Worm (Caenorhabditis elegans) whole organism, mixed stage, embryonic: ENCODE results near the gene memi-1.

Experiments
- drap-1 ChIP-seq: fragments of 200-800 bp; sonication (Bioruptor generic); optimal IDR thresholded peaks from 3 replicates; lab custom pipeline; 2018; ENCODE audit warnings: mild to moderate bottlenecking, missing genetic modification characterization, missing compliant biosample characterization
- elt-1 ChIP-seq: sonication (generic microtip); optimal IDR thresholded peaks from 2 replicates; lab custom pipeline; 2017; ENCODE audit warnings: missing genetic modification characterization, mild to moderate bottlenecking, missing compliant biosample characterization, antibody characterized with exemption, moderate library complexity, borderline replicate concordance; ENCODE audit not compliant: insufficient read depth
- elt-3 ChIP-seq: fragments of 150-350 bp; optimal IDR thresholded peaks from 2 replicates; lab custom pipeline; 2014; ENCODE audit warnings: missing biosample characterization, missing genetic modification characterization
- nhr-12 ChIP-seq: fragments of 150-350 bp; optimal IDR thresholded peaks from 2 replicates; lab custom pipeline; 2014; ENCODE audit warnings: missing biosample characterization, missing genetic modification characterization
- nhr-28 ChIP-seq: fragments of 150-350 bp; optimal IDR thresholded peaks from 2 replicates; lab custom pipeline; 2014; ENCODE audit warnings: missing biosample characterization, missing genetic modification characterization
- unc-39 ChIP-seq: fragments of 150-350 bp; optimal IDR thresholded peaks from 2 replicates; lab custom pipeline; 2014; ENCODE audit warnings: missing biosample characterization, missing genetic modification characterization
- unc-62 ChIP-seq: fragments of 150-350 bp; optimal IDR thresholded peaks from 2 replicates; lab custom pipeline; 2014; ENCODE audit warnings: missing biosample characterization, missing genetic modification reagents, missing genetic modification characterization
- ztf-11 ChIP-seq: fragments of 150-350 bp; optimal IDR thresholded peaks from 2 replicates; lab custom pipeline; 2014; ENCODE audit warnings: missing biosample characterization, missing genetic modification characterization

DNA sequence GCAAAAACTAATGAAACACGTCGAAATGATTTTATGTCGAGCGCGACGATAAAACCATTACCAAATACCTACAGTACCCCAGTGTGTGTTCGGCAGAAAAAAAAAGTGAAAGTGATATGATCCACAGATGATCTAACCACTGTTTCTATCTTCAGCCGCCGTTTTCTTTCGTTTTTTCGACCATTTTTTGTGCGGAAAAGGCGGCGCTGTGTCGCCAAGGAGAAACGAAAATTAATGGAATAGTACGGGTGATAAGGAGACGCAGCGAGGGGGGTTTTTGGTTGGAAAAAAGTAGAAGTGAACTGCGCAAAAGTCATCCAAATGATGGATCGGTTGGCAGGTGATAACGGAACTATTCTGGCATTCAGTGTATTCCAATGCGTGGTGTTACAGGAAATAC, 34.9 kb upstream of the memi-1 start:
- TF ChIP-seq unc-39 (no peak), elt-3 (tag; lab: Kevin White, UChicago) (no peak), nhr-12 (no peak), unc-62 (no peak), nhr-28 (tag; lab: Kevin White, UChicago) (no peak), ztf-11 (no peak), elt-1 (tag; lab: Kevin White, UChicago) (no peak), drap-1 (GFP tag; lab: Kevin White, UChicago) (no peak)
